Fruit fly (Drosophila melanogaster): ENCODE measurements around the gene CG7896.

DNA sequence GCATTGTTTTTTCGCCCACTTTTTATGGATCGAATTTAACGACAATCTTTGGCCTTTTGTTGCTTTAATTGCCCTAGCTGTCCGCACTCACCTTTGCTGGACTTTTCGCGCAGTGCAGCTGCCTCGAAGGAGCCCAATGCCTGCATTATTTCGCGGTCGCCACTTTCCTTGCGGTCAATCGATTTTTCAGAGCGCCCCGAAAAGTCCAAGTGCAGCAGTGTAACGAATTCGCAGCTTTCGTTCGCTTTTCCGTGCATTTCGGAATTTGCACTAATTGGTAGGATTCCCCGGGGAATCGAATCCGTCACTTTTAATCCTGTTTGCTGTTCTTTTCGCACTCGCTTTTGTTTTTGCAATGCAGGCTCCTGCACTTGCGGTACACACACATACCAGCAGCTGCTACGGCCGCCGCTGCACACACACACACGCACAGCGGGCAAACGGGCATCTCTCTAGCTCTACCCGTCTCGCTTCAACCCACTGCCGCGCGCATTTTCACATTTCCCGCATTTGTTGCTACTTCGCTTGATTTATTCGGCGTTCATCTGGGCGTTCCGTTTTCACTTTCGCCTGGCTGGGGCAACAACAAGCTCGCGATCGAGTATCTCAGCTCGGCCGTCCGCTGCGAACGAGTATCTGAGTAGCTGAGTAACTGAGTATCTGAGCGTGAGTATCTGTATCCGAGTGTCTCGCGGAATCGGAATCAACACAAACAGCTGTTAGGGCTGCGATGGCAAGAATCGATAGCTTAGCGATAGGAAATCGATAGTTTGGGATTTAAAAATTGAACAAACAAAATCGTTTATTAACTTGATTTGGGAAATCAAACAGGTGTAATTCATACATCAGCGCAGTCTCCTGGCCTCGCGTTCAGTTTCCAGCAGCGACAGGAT lies 38.6 kb downstream of the CG7896 start, which contains the start of gene Mgat2:
- TF ChIP-seq Pif1A (GFP tag; optimal IDR thresholded peaks at IDR 0.05), result no peak
- TF ChIP-seq fd96Ca (GFP tag; IDR thresholded peaks at IDR 0.05), result no peak
- no peak for TF ChIP-seq CG8301 (tag; optimal IDR thresholded peaks at IDR 0.05)
- no peak for TF ChIP-seq Pif1B (GFP tag; optimal IDR thresholded peaks at IDR 0.05)
- no peak; the same call in 1 of the 2 replicates for TF ChIP-seq CG32121 (GFP tag; IDR thresholded peaks at IDR 0.05)
- TF ChIP-seq EcR (GFP tag; optimal IDR thresholded peaks at IDR 0.05), result no peak

Measured in whole organism, pupa.